Worm (Caenorhabditis elegans) whole organism, L4/young adult: ENCODE results near the gene ZC239.22.

Source experiments
- dao-5 ChIP-seq: sonication (generic microtip); optimal IDR thresholded peaks from 2 replicates; lab custom pipeline; 2016; ENCODE audit warnings: missing genotype, missing genetic modification characterization, moderate library complexity, missing compliant biosample characterization
- him-1 ChIP-seq: sonication (generic microtip); optimal IDR thresholded peaks from 2 replicates; lab custom pipeline; 2016; ENCODE audit warnings: missing genotype, missing genetic modification reagents, missing genetic modification characterization, missing compliant biosample characterization

DNA sequence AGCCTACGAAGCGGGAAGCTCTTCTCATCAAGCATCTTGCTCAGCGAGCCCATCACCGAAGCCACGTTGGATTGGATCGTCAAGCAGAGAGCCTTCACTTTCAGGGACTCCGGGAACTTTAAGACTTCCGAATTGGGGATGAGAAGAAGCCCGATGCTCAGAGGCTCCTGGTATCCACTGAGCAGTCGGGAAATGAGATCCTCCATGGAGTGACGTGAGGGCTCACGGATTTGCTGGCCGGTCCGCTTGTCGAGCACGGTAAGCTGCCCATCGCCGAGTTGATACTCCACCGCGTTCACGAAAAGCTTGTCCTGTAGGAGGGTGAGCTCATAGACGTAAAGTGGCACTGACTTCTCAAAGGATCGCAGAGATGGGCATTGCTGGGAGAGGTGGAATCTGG is 26.9 kb upstream of the ZC239.22 start:
- TF ChIP-seq dao-5 (no peak), him-1 (tag; lab: Kevin White, UChicago) (no peak)
